Worm (Caenorhabditis elegans): ENCODE data around the gene F29G9.1.
A peak's percentile ranks its signal among the peaks of the same experiment; 100 is the strongest.
"Not testable (repeated sequence)": the region's sequence is repeated elsewhere in the genome, so short reads cannot be mapped to it uniquely, and the experiment has no call there.

Gene F29G9.1

DNA sequence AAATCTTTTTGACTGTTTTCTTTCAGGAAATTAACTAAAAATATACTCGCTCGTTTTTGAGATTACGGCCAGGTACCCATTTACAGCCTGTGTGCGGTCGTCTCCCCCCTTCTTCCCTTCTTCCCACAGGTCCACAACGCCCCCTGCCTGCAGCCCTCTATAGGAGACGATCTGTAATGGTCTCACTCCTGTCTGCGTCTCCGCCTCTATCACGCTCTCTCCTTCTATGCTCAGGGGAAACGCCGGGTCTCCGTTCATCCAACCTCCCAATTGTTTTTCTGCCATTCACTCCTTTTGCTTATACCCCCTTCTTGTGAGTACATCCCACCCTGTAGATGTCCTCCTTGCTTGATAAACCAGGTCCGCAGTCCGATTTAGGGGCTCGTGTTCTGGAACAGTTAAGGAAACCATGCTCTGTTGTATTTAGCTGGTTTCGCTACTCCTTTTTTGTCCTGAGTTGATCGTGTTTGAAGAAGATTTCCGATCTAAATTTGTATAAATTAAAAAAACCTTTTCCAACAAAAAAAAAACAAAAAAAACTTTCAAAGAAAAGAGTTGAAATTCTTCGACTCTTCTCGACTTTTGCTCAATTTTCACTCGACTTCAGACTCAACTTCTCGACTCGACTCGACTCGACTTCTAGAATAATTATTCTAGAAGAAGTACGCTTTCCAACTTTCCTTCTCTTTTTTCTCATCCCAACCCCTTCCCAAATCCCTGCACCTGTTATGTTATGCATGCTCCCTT lies at the start of gene F29G9.1:
F29G9.1 (plus strand) TSS at position 697 of the 747 bp plus-strand sequence.
- TF ChIP-seq nhr-12, ceh-39, mab-5 (tag; optimal IDR thresholded peaks at IDR 0.05): not testable (repeated sequence)

DNA sequence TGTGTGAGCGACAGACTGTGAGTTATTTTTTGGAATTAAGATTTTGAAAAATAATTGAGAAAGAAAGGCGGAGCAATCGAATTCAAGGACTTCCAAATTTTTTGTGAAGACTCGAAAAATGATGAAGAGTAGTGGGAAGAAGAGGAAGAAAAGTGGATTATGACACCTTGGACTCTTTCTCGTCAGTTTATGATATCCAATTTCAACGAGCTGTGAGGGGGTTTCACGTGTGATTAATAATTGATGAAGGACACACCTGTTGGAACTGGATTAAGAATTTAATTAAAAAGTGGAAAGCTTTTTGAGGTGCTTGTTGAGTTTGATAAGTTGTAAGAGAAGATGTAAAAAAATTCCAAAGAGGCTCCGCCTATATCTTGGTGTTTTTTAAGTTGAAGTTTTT lies 48.5 kb upstream of the F29G9.1 start, which contains the start of gene fut-8:
fut-8 (minus strand) TSS at position 101 of the 400 bp plus-strand sequence.
- TF ChIP-seq ces-1 (GFP tag; optimal IDR thresholded peaks at IDR 0.05) = peak; percentile 30
- TF ChIP-seq lin-32 (GFP tag; optimal IDR thresholded peaks at IDR 0.05) = no peak
- TF ChIP-seq M03D4.4 (tag; optimal IDR thresholded peaks at IDR 0.05) = no peak
- TF ChIP-seq elt-3 (tag; optimal IDR thresholded peaks at IDR 0.05) = no peak

DNA sequence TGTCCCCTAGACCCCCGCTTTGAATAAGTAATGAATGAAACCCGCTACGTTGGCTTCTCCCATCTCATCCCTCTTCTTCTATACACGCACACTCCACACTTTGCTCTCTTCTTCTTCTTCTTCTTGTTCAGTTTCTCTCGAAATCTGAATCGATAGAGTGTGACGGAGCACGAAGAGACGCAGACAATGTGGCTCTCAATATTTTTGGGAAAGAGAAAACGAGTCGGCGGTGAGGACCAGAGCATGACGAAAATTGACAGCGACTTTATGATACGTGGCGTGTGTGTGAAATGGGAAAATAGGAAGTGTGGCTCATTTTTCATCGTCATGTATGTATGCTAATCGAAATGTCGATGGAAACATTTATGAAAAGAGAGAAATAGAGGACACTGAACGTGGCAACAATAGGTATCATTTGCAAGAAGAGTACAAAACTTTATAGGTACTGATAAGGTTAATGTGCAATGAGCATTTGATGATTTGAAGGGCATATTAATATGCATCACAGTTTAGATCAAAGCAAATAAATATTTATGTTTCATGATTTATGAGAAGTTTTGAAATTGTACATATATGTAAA lies 47.3 kb upstream of the F29G9.1 start:
- peak; percentile 36 for TF ChIP-seq mep-1 (tag; optimal IDR thresholded peaks at IDR 0.05)
- no peak for TF ChIP-seq snpc-4 (tag; optimal IDR thresholded peaks at IDR 0.05)
- no peak for TF ChIP-seq lin-32 (GFP tag; optimal IDR thresholded peaks at IDR 0.05)
- peak; percentile 15 for TF ChIP-seq lsy-2 (tag; optimal IDR thresholded peaks at IDR 0.05)
- peak; percentile 89 for TF ChIP-seq unc-120 (tag; optimal IDR thresholded peaks at IDR 0.05; ENCODE audit: poor library complexity, severe bottlenecking)
- peak; percentile 80 for TF ChIP-seq ces-1 (GFP tag; optimal IDR thresholded peaks at IDR 0.05)
- TF ChIP-seq unc-62 (GFP tag; optimal IDR thresholded peaks at IDR 0.05) = peak; percentile 93
- TF ChIP-seq hlh-1 (tag; optimal IDR thresholded peaks at IDR 0.05) = peak; percentile 73
- no peak for TF ChIP-seq mab-5 (tag; optimal IDR thresholded peaks at IDR 0.05)
- TF ChIP-seq elt-3 (tag; optimal IDR thresholded peaks at IDR 0.05) = no peak

DNA sequence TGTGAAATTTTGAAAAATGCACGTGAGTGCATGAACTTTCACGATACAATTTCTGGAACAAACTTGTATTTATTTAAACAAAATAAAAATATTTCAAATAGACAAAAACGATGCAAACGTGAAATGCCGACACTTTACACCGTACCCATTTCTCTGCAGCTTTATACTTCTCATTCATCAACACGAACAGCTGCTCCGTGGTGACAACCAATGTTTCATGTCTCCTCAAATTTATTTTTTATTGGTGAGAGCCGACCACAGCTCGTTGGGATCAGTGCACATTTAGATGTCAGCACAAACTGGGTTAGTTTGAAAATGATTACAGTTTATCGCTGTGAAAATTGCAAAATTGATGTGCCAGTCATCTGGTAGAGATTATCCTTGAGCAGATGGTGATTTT lies 43.3 kb upstream of the F29G9.1 start:
- TF ChIP-seq unc-62 (GFP tag; optimal IDR thresholded peaks at IDR 0.05) (peak; percentile 95), elt-1 (tag; optimal IDR thresholded peaks at IDR 0.05; ENCODE audit: borderline replicate concordance, insufficient read depth) (no peak), cnd-1 (tag; optimal IDR thresholded peaks at IDR 0.05) (peak; percentile 44), ceh-43 (GFP tag; optimal IDR thresholded peaks at IDR 0.05) (no peak), mls-2 (tag; optimal IDR thresholded peaks at IDR 0.05) (no peak), snpc-4 (tag; optimal IDR thresholded peaks at IDR 0.05) (no peak), nhr-12 (tag; optimal IDR thresholded peaks at IDR 0.05) (no peak), unc-120 (tag; optimal IDR thresholded peaks at IDR 0.05; ENCODE audit: poor library complexity, severe bottlenecking) (peak; percentile 4), mab-5 (tag; optimal IDR thresholded peaks at IDR 0.05) (peak; percentile 52), lsy-2 (tag; optimal IDR thresholded peaks at IDR 0.05) (no peak), drap-1 (GFP tag; optimal IDR thresholded peaks at IDR 0.05) (no peak), blmp-1 (tag; optimal IDR thresholded peaks at IDR 0.05) (no peak), hlh-1 (tag; optimal IDR thresholded peaks at IDR 0.05) (peak; percentile 97), ham-2 (GFP tag; optimal IDR thresholded peaks at IDR 0.05) (no peak)

DNA sequence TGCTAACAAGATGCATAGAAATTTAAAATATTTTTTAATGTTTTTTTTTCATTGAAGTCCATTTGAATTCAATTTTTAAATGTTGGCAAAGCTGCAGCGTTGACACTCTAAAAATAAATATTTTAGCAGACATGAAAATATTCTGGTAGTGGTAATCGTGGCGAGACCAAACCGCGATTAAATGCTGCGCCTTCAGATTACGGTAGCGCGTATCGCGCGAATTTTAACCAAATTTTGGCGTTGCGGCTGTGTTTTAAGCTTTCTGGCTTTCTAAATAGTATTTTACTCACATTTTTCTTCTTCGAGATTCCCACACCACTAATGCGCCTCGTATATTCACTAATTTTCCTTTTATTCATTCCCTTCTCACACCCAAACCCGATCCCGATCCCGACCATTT lies 42.8 kb upstream of the F29G9.1 start, which contains the start of gene cpg-4:
cpg-4 (plus strand) TSS at position 303 of the 400 bp plus-strand sequence.
- no peak for TF ChIP-seq ham-2 (GFP tag; optimal IDR thresholded peaks at IDR 0.05)
- TF ChIP-seq nhr-28 (tag; optimal IDR thresholded peaks at IDR 0.05) = no peak
- TF ChIP-seq mls-2 (tag; optimal IDR thresholded peaks at IDR 0.05) = no peak
- TF ChIP-seq ceh-39 (tag; optimal IDR thresholded peaks at IDR 0.05) = no peak
- no peak for TF ChIP-seq unc-62 (GFP tag; optimal IDR thresholded peaks at IDR 0.05)
- no peak for TF ChIP-seq nhr-237 (tag; optimal IDR thresholded peaks at IDR 0.05)
- TF ChIP-seq M03D4.4 (tag; optimal IDR thresholded peaks at IDR 0.05) = no peak

DNA sequence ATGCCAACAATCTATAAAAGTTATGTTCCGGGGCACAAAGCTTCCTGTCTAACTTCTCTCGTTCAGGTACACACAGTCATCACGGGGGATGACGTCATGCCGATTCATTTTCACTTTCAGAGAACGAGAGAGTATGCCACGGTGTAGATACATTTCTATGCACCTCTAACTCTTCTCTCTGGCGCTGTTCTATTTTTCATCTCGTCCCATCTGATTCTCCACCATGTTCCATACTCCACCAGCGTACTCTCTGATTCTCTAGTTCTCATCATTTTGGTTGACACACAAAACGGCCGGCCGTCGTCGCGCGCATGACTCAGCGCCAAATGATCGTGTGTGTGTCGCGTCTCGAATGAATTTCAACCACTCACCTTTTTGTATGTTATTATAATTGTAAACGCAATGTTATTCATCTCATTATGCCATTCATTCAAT lies 38.5 kb upstream of the F29G9.1 start:
- TF ChIP-seq ceh-39 (tag; optimal IDR thresholded peaks at IDR 0.05) (no peak), ces-1 (GFP tag; optimal IDR thresholded peaks at IDR 0.05) (peak; percentile 45), M03D4.4 (tag; optimal IDR thresholded peaks at IDR 0.05) (no peak), lsy-2 (tag; optimal IDR thresholded peaks at IDR 0.05) (peak; percentile 14), elt-3 (tag; optimal IDR thresholded peaks at IDR 0.05) (peak; percentile 64), snpc-4 (tag; optimal IDR thresholded peaks at IDR 0.05) (no peak), tbx-8 (GFP tag; optimal IDR thresholded peaks at IDR 0.05) (no peak), hlh-1 (tag; optimal IDR thresholded peaks at IDR 0.05) (no peak), mls-2 (tag; optimal IDR thresholded peaks at IDR 0.05) (no peak), unc-39 (tag; optimal IDR thresholded peaks at IDR 0.05) (no peak), bed-3 (GFP tag; optimal IDR thresholded peaks at IDR 0.05) (no peak), cnd-1 (tag; optimal IDR thresholded peaks at IDR 0.05) (no peak), nhr-28 (tag; optimal IDR thresholded peaks at IDR 0.05) (no peak), ztf-11 (tag; optimal IDR thresholded peaks at IDR 0.05) (no peak), lin-32 (GFP tag; optimal IDR thresholded peaks at IDR 0.05) (no peak), zip-8 (tag; optimal IDR thresholded peaks at IDR 0.05) (no peak), sptf-1 (tag; optimal IDR thresholded peaks at IDR 0.05) (no peak), nhr-237 (tag; optimal IDR thresholded peaks at IDR 0.05) (peak; percentile 76), lin-13 (tag; optimal IDR thresholded peaks at IDR 0.05) (no peak), nhr-76 (tag; optimal IDR thresholded peaks at IDR 0.05) (no peak), unc-62 (GFP tag; optimal IDR thresholded peaks at IDR 0.05) (peak; percentile 48), drap-1 (GFP tag; optimal IDR thresholded peaks at IDR 0.05) (no peak), nhr-12 (tag; optimal IDR thresholded peaks at IDR 0.05) (no peak), ceh-83 (GFP tag; optimal IDR thresholded peaks at IDR 0.05) (no peak), flh-1 (GFP tag; optimal IDR thresholded peaks at IDR 0.05) (no peak), ham-2 (GFP tag; optimal IDR thresholded peaks at IDR 0.05) (peak; percentile 27), nhr-2 (tag; optimal IDR thresholded peaks at IDR 0.05) (no peak), mab-5 (tag; optimal IDR thresholded peaks at IDR 0.05) (no peak), pha-4 (tag; optimal IDR thresholded peaks at IDR 0.05) (peak; percentile 73)
